Worm (Caenorhabditis elegans) whole organism, L1 larva: ENCODE data around the gene R02D5.8.

Experiments
- alr-1 ChIP-seq: fragments of 200-800 bp; sonication (Bioruptor generic); optimal IDR thresholded peaks from 2 replicates; lab custom pipeline; 2018; ENCODE audit warnings: borderline replicate concordance, mild to moderate bottlenecking, missing genetic modification characterization, missing compliant biosample characterization
- fkh-10 ChIP-seq: sonication (generic microtip); optimal IDR thresholded peaks from 2 replicates; lab custom pipeline; 2017; ENCODE audit warnings: missing biosample characterization, missing genetic modification reagents, missing genetic modification characterization
- lin-35 ChIP-seq, 2 experiments: fragments of 150-350 bp; optimal IDR thresholded peaks; 2 replicates each; lab custom pipeline; 2014; ENCODE audit warnings: missing biosample characterization in 2 of 2, missing genetic modification characterization in 2 of 2, missing genetic modification reagents in 2 of 2
- mab-9 ChIP-seq: fragments of 200-800 bp; sonication (Bioruptor generic); IDR thresholded peaks from 2 replicates; pipeline ENCODE4 v1.3.6; 2022; ENCODE audit warnings: missing genetic modification reagents, missing genetic modification characterization, missing compliant biosample characterization
- pag-3 ChIP-seq: sonication (generic microtip); optimal IDR thresholded peaks from 2 replicates; lab custom pipeline; 2017; ENCODE audit warnings: missing genetic modification characterization, mild to moderate bottlenecking, missing compliant biosample characterization, antibody characterized with exemption, borderline replicate concordance; ENCODE audit not compliant: insufficient read depth
- skn-1 ChIP-seq: fragments of 150-350 bp; optimal IDR thresholded peaks from 2 replicates; lab custom pipeline; 2014; ENCODE audit warnings: missing biosample characterization, missing genetic modification characterization

- TF ChIP-seq skn-1 (no peak), alr-1 (tag; lab: Kevin White, UChicago) (no peak), pag-3 (tag; lab: Kevin White, UChicago) (no peak), fkh-10 (GFP tag; lab: Kevin White, UChicago) (no peak), mab-9 (GFP tag; lab: Robert Waterston, UW) (no peak), lin-35 (GFP tag; optimal IDR thresholded peaks at IDR 0.05; lab: Kevin White, UChicago) (no peak)
These were observed 21.0 kb downstream of the R02D5.8 start for ce11 chrV:14498204-14498603.
